Fruit fly (Drosophila melanogaster): ENCODE measurements around the gene Sol1.

Gene Sol1

DNA sequence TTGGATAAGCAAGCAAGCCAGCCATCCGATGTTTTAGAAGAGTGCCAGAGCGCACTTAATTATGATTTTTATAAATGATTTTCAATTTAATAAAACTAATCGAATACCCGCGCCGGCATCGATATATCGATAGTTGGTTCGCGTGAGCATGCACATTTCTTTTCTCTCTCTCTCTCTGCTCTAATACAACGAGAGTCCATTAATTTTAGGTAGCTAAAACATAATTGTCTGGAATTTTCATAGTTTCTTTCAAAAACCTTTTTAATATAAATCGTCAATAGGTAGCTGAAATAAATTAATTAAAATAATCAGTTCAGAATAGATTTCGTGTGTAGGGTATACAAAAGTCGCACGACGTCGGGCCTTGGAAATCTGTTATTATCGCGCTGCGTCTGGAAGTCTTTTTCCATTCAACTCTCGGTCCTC lies 62.9 kb downstream of the Sol1 start, which contains the start of gene CG18549 (continued):
- TF ChIP-seq ab (GFP tag; optimal IDR thresholded peaks at IDR 0.05) (peak; percentile 97), CG7963 (GFP tag; IDR thresholded peaks at IDR 0.05; ENCODE audit: partially characterized antibody) (peak; percentile 73; the same call in 2 of the 3 replicates), HHEX (GFP tag; optimal IDR thresholded peaks at IDR 0.05) (peak; percentile 100), otp (GFP tag; IDR thresholded peaks at IDR 0.05) (peak; percentile 100), CG4820 (GFP tag; optimal IDR thresholded peaks at IDR 0.05) (peak; percentile 99), fd96Cb (tag; optimal IDR thresholded peaks at IDR 0.05) (peak; percentile 100), CG32532 (GFP tag; IDR thresholded peaks at IDR 0.05) (peak; percentile 100), CG42726 (GFP tag; IDR thresholded peaks at IDR 0.05; ENCODE audit: partially characterized antibody) (peak; percentile 5; the same call in 1 of the 2 replicates), CG15479 (GFP tag; optimal IDR thresholded peaks at IDR 0.05) (peak; percentile 71), CG12942 (GFP tag; optimal IDR thresholded peaks at IDR 0.05) (peak; percentile 99), stwl (tag; optimal IDR thresholded peaks at IDR 0.05) (peak; percentile 95), mam (GFP tag; optimal IDR thresholded peaks at IDR 0.05) (peak; percentile 99), CG12769 (tag; optimal IDR thresholded peaks at IDR 0.05) (peak; percentile 99), CG1529 (GFP tag; optimal IDR thresholded peaks at IDR 0.05) (peak; percentile 100), CG11398 (GFP tag; optimal IDR thresholded peaks at IDR 0.05) (peak; percentile 99), Optix (GFP tag; IDR thresholded peaks at IDR 0.05) (peak; percentile 99), HLH54F (GFP tag; optimal IDR thresholded peaks at IDR 0.05) (peak; percentile 99), CG2889 (GFP tag; IDR thresholded peaks at IDR 0.05) (peak; percentile 99), CG12236 (GFP tag; optimal IDR thresholded peaks at IDR 0.05) (peak; percentile 99), Eip74EF (GFP tag; optimal IDR thresholded peaks at IDR 0.05) (peak in 1 of 2 experiments; percentile 100), sima (GFP tag; optimal IDR thresholded peaks at IDR 0.05) (peak; percentile 98), B-H1 (GFP tag; IDR thresholded peaks at IDR 0.05) (peak; percentile 100), CG7786 (GFP tag; optimal IDR thresholded peaks at IDR 0.05) (peak; percentile 98), gcm (GFP tag; optimal IDR thresholded peaks at IDR 0.05) (peak; percentile 100), Hmx (GFP tag; optimal IDR thresholded peaks at IDR 0.05) (peak; percentile 98), oc (tag; optimal IDR thresholded peaks at IDR 0.05) (peak; percentile 100), CG3995 (GFP tag; optimal IDR thresholded peaks at IDR 0.05) (peak; percentile 87), ind (GFP tag; optimal IDR thresholded peaks at IDR 0.05) (peak; percentile 99), prd (optimal IDR thresholded peaks at IDR 0.05) (no peak), prd (GFP tag; IDR thresholded peaks at IDR 0.05) (peak; percentile 100), Trl (optimal IDR thresholded peaks at IDR 0.05) (peak; percentile 46 to 53), Trl (GFP tag; optimal IDR thresholded peaks at IDR 0.05) (peak; percentile 99), shn (GFP tag; optimal IDR thresholded peaks at IDR 0.05) (peak; percentile 99), Adf1 (GFP tag; IDR thresholded peaks at IDR 0.05) (peak; percentile 93), Atf6 (GFP tag; IDR thresholded peaks at IDR 0.05) (peak; percentile 100), sug (tag; optimal IDR thresholded peaks at IDR 0.05) (peak; percentile 99), CG11085 (GFP tag; IDR thresholded peaks at IDR 0.05) (peak; percentile 99), repo (GFP tag; optimal IDR thresholded peaks at IDR 0.05) (peak; percentile 98), her (GFP tag; optimal IDR thresholded peaks at IDR 0.05) (peak; percentile 97), ap (GFP tag; IDR thresholded peaks at IDR 0.05) (peak; percentile 100), Fer2 (tag; optimal IDR thresholded peaks at IDR 0.05) (peak; percentile 99), CG34376 (GFP tag; optimal IDR thresholded peaks at IDR 0.05) (peak; percentile 100), tx (GFP tag; optimal IDR thresholded peaks at IDR 0.05) (peak; percentile 99), C15 (GFP tag; IDR thresholded peaks at IDR 0.05) (peak; percentile 99), al (GFP tag; IDR thresholded peaks at IDR 0.05) (peak; percentile 99), CG2202 (tag; optimal IDR thresholded peaks at IDR 0.05) (peak; percentile 100), CG9215 (GFP tag; IDR thresholded peaks at IDR 0.05) (peak; percentile 99), CG17186 (GFP tag; optimal IDR thresholded peaks at IDR 0.05) (peak; percentile 96), pros (GFP tag; optimal IDR thresholded peaks at IDR 0.05) (peak; percentile 90), cg (GFP tag; optimal IDR thresholded peaks at IDR 0.05) (no peak), gro (GFP tag; optimal IDR thresholded peaks at IDR 0.05) (peak; percentile 99), pum (GFP tag; optimal IDR thresholded peaks at IDR 0.05) (peak; percentile 99)

All from whole organism, embryonic.